Worm (Caenorhabditis elegans): ENCODE data around the gene F53B3.5.

- TF ChIP-seq mdl-1 (tag; optimal IDR thresholded peaks at IDR 0.05) (no peak), daf-12 (tag; optimal IDR thresholded peaks at IDR 0.05) (no peak), egl-27 (tag; optimal IDR thresholded peaks at IDR 0.05) (no peak)
These were observed 40.1 kb upstream of the F53B3.5 start for ce11 chrX:2919488-2919887.
